Worm (Caenorhabditis elegans) whole organism, early embryonic: Measurements from ENCODE around the gene srg-64.

Experiments used
- flt-1 ChIP-seq: fragments of 200-800 bp; sonication (Bioruptor generic); IDR thresholded peaks from 2 replicates; pipeline ENCODE4 v1.3.6; 2022; ENCODE audit warnings: missing genetic modification characterization, missing compliant biosample characterization
- hnd-1 ChIP-seq: sonication (generic microtip); optimal IDR thresholded peaks from 2 replicates; lab custom pipeline; 2016; ENCODE audit warnings: missing genetic modification characterization, missing compliant biosample characterization

DNA sequence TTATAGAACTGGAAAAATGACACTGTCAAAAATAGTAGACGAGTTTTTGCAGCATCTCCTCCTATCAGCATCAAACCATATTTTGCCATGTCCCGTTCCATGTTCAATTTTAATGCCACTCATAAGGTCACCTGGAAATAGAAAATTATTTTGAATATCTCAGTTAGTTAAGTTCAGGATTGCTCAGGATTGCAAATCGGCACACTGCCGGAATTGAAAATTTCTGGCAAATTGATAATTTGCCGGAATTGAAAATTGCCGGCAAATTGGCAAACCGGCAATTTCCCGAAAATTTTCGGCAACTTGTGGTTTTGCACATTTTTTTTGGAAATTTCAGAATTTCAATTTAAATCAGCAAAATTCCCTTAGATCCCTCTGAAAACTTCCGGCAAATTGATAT is 46.3 kb upstream of the srg-64 start, which contains the start of gene Y7A5A.5:
- TF ChIP-seq flt-1 (GFP tag; lab: Robert Waterston, UW) (no peak), hnd-1 (tag; lab: Kevin White, UChicago) (no peak)
